Worm (Caenorhabditis elegans) whole organism, L3 larva: ENCODE data around the gene srh-35.

Experiments used
- ZK546.5 ChIP-seq: sonication (generic microtip); optimal IDR thresholded peaks from 2 replicates; lab custom pipeline; 2017; ENCODE audit warnings: missing biosample characterization, missing genetic modification characterization
- aly-2 ChIP-seq: fragments of 150-350 bp; optimal IDR thresholded peaks from 2 replicates; lab custom pipeline; 2014; ENCODE audit warnings: missing biosample characterization, missing genetic modification characterization
- ama-1 ChIP-seq: fragments of 150-350 bp; optimal IDR thresholded peaks from 2 replicates; lab custom pipeline; 2018
- ceh-28 ChIP-seq: fragments of 150-350 bp; optimal IDR thresholded peaks from 2 replicates; lab custom pipeline; 2014; ENCODE audit warnings: missing biosample characterization, missing genetic modification reagents, missing genetic modification characterization
- ceh-82 ChIP-seq: fragments of 150-350 bp; optimal IDR thresholded peaks from 2 replicates; lab custom pipeline; 2014; ENCODE audit warnings: missing biosample characterization, missing genetic modification characterization
- ceh-9 ChIP-seq: sonication (generic microtip); optimal IDR thresholded peaks from 2 replicates; lab custom pipeline; 2018; ENCODE audit warnings: missing biosample characterization, missing genetic modification characterization
- egl-27 ChIP-seq: sonication (generic microtip); optimal IDR thresholded peaks from 4 replicates; lab custom pipeline; 2017; ENCODE audit warnings: missing biosample characterization, missing genetic modification reagents, missing genetic modification characterization
- elt-2 ChIP-seq: sonication (generic microtip); optimal IDR thresholded peaks from 2 replicates; lab custom pipeline; 2016; ENCODE audit warnings: missing genetic modification reagents, mild to moderate bottlenecking, missing genetic modification characterization, missing compliant biosample characterization
- elt-3 ChIP-seq, 3 experiments: fragments of 150-350 bp in 1 of 3; sonication (generic microtip) in 2 of 3; optimal IDR thresholded peaks; 2 replicates in 2 of 3; 4 replicates in 1 of 3; lab custom pipeline; 2014 to 2017; ENCODE audit warnings: missing biosample characterization in 3 of 3, missing genetic modification characterization in 3 of 3
- eor-1 ChIP-seq, 2 experiments: fragments of 150-350 bp; optimal IDR thresholded peaks; 2 replicates each; lab custom pipeline; 2014 to 2018; ENCODE audit warnings: missing biosample characterization in 2 of 2, missing genetic modification characterization in 2 of 2
- fkh-10 ChIP-seq: sonication (generic microtip); optimal IDR thresholded peaks from 2 replicates; lab custom pipeline; 2017; ENCODE audit warnings: missing biosample characterization, missing genetic modification reagents, missing genetic modification characterization
- fkh-2 ChIP-seq: fragments of 150-350 bp; optimal IDR thresholded peaks from 2 replicates; lab custom pipeline; 2014; ENCODE audit warnings: missing biosample characterization, missing genetic modification reagents, missing genetic modification characterization
- fos-1 ChIP-seq: fragments of 150-350 bp; optimal IDR thresholded peaks from 2 replicates; lab custom pipeline; 2014; ENCODE audit warnings: missing biosample characterization, missing genetic modification characterization
- hmg-11 ChIP-seq: sonication (generic microtip); optimal IDR thresholded peaks from 2 replicates; lab custom pipeline; 2016; ENCODE audit warnings: missing genetic modification characterization, missing compliant biosample characterization
- jun-1 ChIP-seq: fragments of 150-350 bp; optimal IDR thresholded peaks from 2 replicates; lab custom pipeline; 2014; ENCODE audit warnings: missing biosample characterization, missing genetic modification reagents, missing genetic modification characterization
- lin-15B ChIP-seq: fragments of 150-350 bp; optimal IDR thresholded peaks from 2 replicates; lab custom pipeline; 2014; ENCODE audit warnings: missing biosample characterization, missing genetic modification characterization
- nfya-1 ChIP-seq: sonication (generic microtip); optimal IDR thresholded peaks from 2 replicates; lab custom pipeline; 2017; ENCODE audit warnings: missing genetic modification characterization, mild to moderate bottlenecking, missing compliant biosample characterization, antibody characterized with exemption, moderate library complexity; ENCODE audit not compliant: insufficient read depth
- nhr-11 ChIP-seq: fragments of 150-350 bp; optimal IDR thresholded peaks from 2 replicates; lab custom pipeline; 2014; ENCODE audit warnings: missing biosample characterization, missing genetic modification characterization
- nhr-12 ChIP-seq: fragments of 150-350 bp; optimal IDR thresholded peaks from 2 replicates; lab custom pipeline; 2014; ENCODE audit warnings: missing biosample characterization, missing genetic modification characterization
- nhr-23 ChIP-seq: fragments of 150-350 bp; optimal IDR thresholded peaks from 2 replicates; lab custom pipeline; 2014; ENCODE audit warnings: missing biosample characterization, missing genetic modification reagents, missing genetic modification characterization
- nhr-28 ChIP-seq: fragments of 150-350 bp; optimal IDR thresholded peaks from 2 replicates; lab custom pipeline; 2014; ENCODE audit warnings: missing biosample characterization, missing genetic modification characterization
- nhr-43 ChIP-seq: sonication (generic microtip); optimal IDR thresholded peaks from 2 replicates; lab custom pipeline; 2016; ENCODE audit warnings: mild to moderate bottlenecking, missing genetic modification characterization, missing compliant biosample characterization; ENCODE audit not compliant: poor library complexity, severe bottlenecking
- nhr-67 ChIP-seq: fragments of 150-350 bp; optimal IDR thresholded peaks from 2 replicates; lab custom pipeline; 2014; ENCODE audit warnings: missing biosample characterization, missing genetic modification characterization
- nhr-76 ChIP-seq: fragments of 150-350 bp; sonication (generic microtip); optimal IDR thresholded peaks from 5 replicates; lab custom pipeline; 2014; ENCODE audit warnings: missing biosample characterization, missing genetic modification characterization
- pqm-1 ChIP-seq: fragments of 150-350 bp; optimal IDR thresholded peaks from 2 replicates; lab custom pipeline; 2017; ENCODE audit warnings: missing biosample characterization, missing genetic modification characterization, inconsistent platforms
- sea-2 ChIP-seq: fragments of 150-350 bp; sonication (generic microtip); optimal IDR thresholded peaks from 4 replicates; lab custom pipeline; 2014; ENCODE audit warnings: missing biosample characterization, missing genetic modification reagents, missing genetic modification characterization
- skn-1 ChIP-seq: fragments of 150-350 bp; optimal IDR thresholded peaks from 2 replicates; lab custom pipeline; 2014; ENCODE audit warnings: missing biosample characterization, missing genetic modification characterization
- snpc-4 ChIP-seq: fragments of 150-350 bp; optimal IDR thresholded peaks from 2 replicates; lab custom pipeline; 2014; ENCODE audit warnings: missing biosample characterization, missing genetic modification characterization
- tbx-2 ChIP-seq: sonication (generic microtip); optimal IDR thresholded peaks from 2 replicates; lab custom pipeline; 2016; ENCODE audit warnings: mild to moderate bottlenecking, missing genetic modification characterization, missing compliant biosample characterization
- unc-62 ChIP-seq: fragments of 150-350 bp; sonication (generic microtip); optimal IDR thresholded peaks from 4 replicates; lab custom pipeline; 2014; ENCODE audit warnings: missing biosample characterization, missing genetic modification reagents, missing genetic modification characterization
- zag-1 ChIP-seq: fragments of 150-350 bp; optimal IDR thresholded peaks from 2 replicates; lab custom pipeline; 2014; ENCODE audit warnings: missing biosample characterization, missing genetic modification characterization
- ztf-11 ChIP-seq: fragments of 150-350 bp; optimal IDR thresholded peaks from 2 replicates; lab custom pipeline; 2014; ENCODE audit warnings: missing biosample characterization, missing genetic modification characterization

The srh-35 gene

ce11 chrV:422133-422532 is 26.9 kb downstream of the srh-35 start, which contains the start of gene dod-20:
Gene dod-20 (plus strand): TSS chrV:422433.
- TF ChIP-seq ceh-9 (tag; lab: Kevin White, UChicago), result no peak
- TF ChIP-seq elt-2 (tag; lab: Kevin White, UChicago), result peak; percentile 61

ce11 chrV:418432-418831 is 30.6 kb downstream of the srh-35 start, which contains the start of gene Y39D8A.1:
Gene Y39D8A.1 (plus strand): TSS chrV:418732.
- TF ChIP-seq nfya-1 (tag; lab: Kevin White, UChicago) (no peak), eor-1 (tag; optimal IDR thresholded peaks at IDR 0.05; lab: Kevin White, UChicago) (no peak), pqm-1 (no peak), aly-2 (tag; lab: Kevin White, UChicago) (no peak), hmg-11 (tag; lab: Kevin White, UChicago) (no peak), ceh-9 (tag; lab: Kevin White, UChicago) (no peak), skn-1 (tag; lab: Kevin White, UChicago) (no peak)

- TF ChIP-seq ceh-28 (tag; lab: Kevin White, UChicago) (no peak), sea-2 (GFP tag; lab: Kevin White, UChicago) (no peak), ZK546.5 (tag; lab: Kevin White, UChicago) (no peak), pqm-1 (peak; percentile 25), fkh-10 (no peak), nhr-43 (tag; lab: Kevin White, UChicago) (no peak), ceh-82 (tag; lab: Kevin White, UChicago) (no peak), nhr-76 (tag; lab: Kevin White, UChicago) (no peak), fos-1 (tag; lab: Kevin White, UChicago) (no peak), nhr-23 (no peak), fkh-2 (no peak), nhr-12 (tag; lab: Kevin White, UChicago) (no peak), tbx-2 (tag; lab: Kevin White, UChicago) (no peak), unc-62 (GFP tag; lab: Kevin White, UChicago) (no peak), egl-27 (tag; lab: Kevin White, UChicago) (no peak), elt-2 (tag; lab: Kevin White, UChicago) (peak; percentile 77)
- TF ChIP-seq, all 47 proteins: peak for 2
Observed at ce11 chrV:417656-418353, 31.2 kb downstream of the srh-35 start, which contains the start of gene irg-8. Gene irg-8 (minus strand): TSS chrV:417706.

- TF ChIP-seq nhr-67 (tag; lab: Kevin White, UChicago) (no peak), pqm-1 (peak; percentile 93), elt-2 (tag; lab: Kevin White, UChicago) (peak; percentile 79)
Observed at ce11 chrV:415072-415471, 34.0 kb downstream of the srh-35 start.

- TF ChIP-seq nhr-28, result no peak
- TF ChIP-seq nfya-1 (tag; lab: Kevin White, UChicago), result no peak
- TF ChIP-seq snpc-4 (tag; lab: Kevin White, UChicago), result no peak
- TF ChIP-seq zag-1 (tag; lab: Kevin White, UChicago), result no peak
- TF ChIP-seq ceh-82 (tag; lab: Kevin White, UChicago), result no peak
- TF ChIP-seq nhr-11, result no peak
- TF ChIP-seq, all 47 proteins: peak for 0
Observed at ce11 chrV:414630-415029, 34.4 kb downstream of the srh-35 start, which contains the start of gene dod-19. Gene dod-19 (minus strand): TSS chrV:414759.

- no peak for TF ChIP-seq egl-27 (tag; lab: Kevin White, UChicago)
- TF ChIP-seq nhr-23, result no peak
- no peak for TF ChIP-seq ama-1
- TF ChIP-seq ZK546.5 (tag; lab: Kevin White, UChicago), result no peak
- no peak for TF ChIP-seq jun-1 (tag; lab: Kevin White, UChicago)
- TF ChIP-seq ceh-9 (tag; lab: Kevin White, UChicago), result no peak
- no peak for TF ChIP-seq zag-1 (tag; lab: Kevin White, UChicago)
- no peak for TF ChIP-seq unc-62 (GFP tag; lab: Kevin White, UChicago)
- no peak for TF ChIP-seq ztf-11 (tag; lab: Kevin White, UChicago)
- TF ChIP-seq snpc-4 (tag; lab: Kevin White, UChicago), result no peak
- no peak for TF ChIP-seq ceh-82 (tag; lab: Kevin White, UChicago)
- no peak for TF ChIP-seq nhr-76 (tag; lab: Kevin White, UChicago)
- TF ChIP-seq elt-3 (tag; optimal IDR thresholded peaks at IDR 0.05; lab: Kevin White, UChicago), result no peak
- TF ChIP-seq lin-15B (tag; lab: Kevin White, UChicago), result no peak
- TF ChIP-seq pqm-1, result no peak
- no peak for TF ChIP-seq ceh-28 (tag; lab: Kevin White, UChicago)
- TF ChIP-seq, all 47 proteins: peak for 0
Observed at ce11 chrV:412820-413219, 36.2 kb downstream of the srh-35 start.
